Fruit fly (Drosophila melanogaster) whole organism, wandering third instar larva: ENCODE data around the gene Mpi.

Source experiments
- Abd-B ChIP-seq: fragments of >200 bp; optimal IDR thresholded peaks from 2 replicates; lab custom pipeline; 2017; ENCODE audit warnings: missing biosample characterization, missing genetic modification characterization
- CG32264 ChIP-seq: fragments of 200-800 bp; sonication (Bioruptor generic); optimal IDR thresholded peaks from 2 replicates; lab custom pipeline; 2016; ENCODE audit warnings: missing biosample characterization, missing genetic modification characterization
- CG9705 ChIP-seq: fragments of 200-800 bp; sonication (Bioruptor generic); optimal IDR thresholded peaks from 2 replicates; lab custom pipeline; 2018; ENCODE audit warnings: missing biosample characterization, mild to moderate bottlenecking, missing genetic modification characterization
- CrebA ChIP-seq: fragments of 200-800 bp; sonication (Bioruptor generic); optimal IDR thresholded peaks from 2 replicates; lab custom pipeline; 2016; ENCODE audit warnings: missing biosample characterization, mild to moderate bottlenecking, missing genetic modification characterization, borderline replicate concordance
- Dfd ChIP-seq: fragments of >200 bp; optimal IDR thresholded peaks from 2 replicates; lab custom pipeline; 2017; ENCODE audit warnings: missing biosample characterization, missing genetic modification characterization
- Dif ChIP-seq: fragments of 200-275, 200-300 bp; sonication (Bioruptor generic); optimal IDR thresholded peaks from 2 replicates; lab custom pipeline; 2018; ENCODE audit warnings: missing biosample characterization, missing genetic modification characterization; ENCODE audit not compliant: partially characterized antibody
- GATAd ChIP-seq: sonication (Bioruptor generic); optimal IDR thresholded peaks from 2 replicates; lab custom pipeline; 2016; ENCODE audit warnings: missing biosample characterization, missing genetic modification characterization
- HLH106 ChIP-seq: fragments of 200-800 bp; optimal IDR thresholded peaks from 3 replicates; lab custom pipeline; 2019; ENCODE audit warnings: missing biosample characterization, mild to moderate bottlenecking, missing genetic modification characterization, moderate library complexity
- Hnf4 ChIP-seq: fragments of 200-800 bp; sonication (Bioruptor generic); optimal IDR thresholded peaks from 2 replicates; lab custom pipeline; 2016; ENCODE audit warnings: missing biosample characterization, mild to moderate bottlenecking, missing genetic modification characterization
- Hr78 ChIP-seq: fragments of >200 bp; optimal IDR thresholded peaks from 2 replicates; lab custom pipeline; 2017; ENCODE audit warnings: missing biosample characterization, missing genetic modification characterization
- Hr83 ChIP-seq: fragments of 200-300 bp; sonication (Bioruptor generic); optimal IDR thresholded peaks from 2 replicates; lab custom pipeline; 2016; ENCODE audit warnings: missing biosample characterization, mild to moderate bottlenecking, missing genetic modification characterization, moderate library complexity; ENCODE audit not compliant: poor library complexity, severe bottlenecking
- Jra ChIP-seq: sonication (Bioruptor generic); optimal IDR thresholded peaks from 2 replicates; lab custom pipeline; 2016; ENCODE audit warnings: missing biosample characterization, missing genetic modification characterization
- Mio ChIP-seq: sonication (Bioruptor generic); optimal IDR thresholded peaks from 2 replicates; lab custom pipeline; 2016; ENCODE audit warnings: missing biosample characterization, missing genetic modification characterization
- Myc ChIP-seq: fragments of >200 bp; optimal IDR thresholded peaks from 2 replicates; lab custom pipeline; 2017
- N ChIP-seq: fragments of >200 bp; optimal IDR thresholded peaks from 2 replicates; lab custom pipeline; 2018; ENCODE audit warnings: missing biosample characterization, missing external identifiers, missing genetic modification characterization
- OdsH ChIP-seq: fragments of 200-800 bp; sonication (Bioruptor generic); optimal IDR thresholded peaks from 2 replicates; lab custom pipeline; 2016; ENCODE audit warnings: missing biosample characterization, mild to moderate bottlenecking, missing genetic modification characterization
- Rel ChIP-seq, 2 experiments: fragments of 200-800 bp; sonication (Bioruptor generic) in 1 of 2; optimal IDR thresholded peaks; 2 replicates in 1 of 2; 3 replicates in 1 of 2; lab custom pipeline; 2016 to 2019; ENCODE audit warnings: mild to moderate bottlenecking in 2 of 2, missing biosample characterization in 2 of 2, missing genetic modification characterization in 2 of 2, moderate library complexity in 1 of 2
- Sp1 ChIP-seq: fragments of 200-800 bp; sonication (Bioruptor generic); optimal IDR thresholded peaks from 3 replicates; lab custom pipeline; 2019; ENCODE audit warnings: missing biosample characterization, mild to moderate bottlenecking, missing genetic modification characterization, moderate library complexity
- Vsx2 ChIP-seq: fragments of 200-300, 225-300 bp; sonication (Bioruptor generic); optimal IDR thresholded peaks from 2 replicates; lab custom pipeline; 2018; ENCODE audit warnings: missing biosample characterization, missing genetic modification characterization; ENCODE audit not compliant: partially characterized antibody
- br ChIP-seq: fragments of 200-800 bp; sonication (Bioruptor generic); optimal IDR thresholded peaks from 2 replicates; lab custom pipeline; 2016; ENCODE audit warnings: missing biosample characterization, missing genetic modification characterization
- brk ChIP-seq: fragments of 200-800 bp; sonication (Bioruptor generic); optimal IDR thresholded peaks from 2 replicates; lab custom pipeline; 2016; ENCODE audit warnings: missing biosample characterization, mild to moderate bottlenecking, missing genetic modification characterization
- dl ChIP-seq, 2 experiments: fragments of 175-275, 200-275 bp in 1 of 2; fragments of 200-275 bp in 1 of 2; sonication (Bioruptor generic); optimal IDR thresholded peaks; lab custom pipeline; 2018; ENCODE audit warnings: mild to moderate bottlenecking in 2 of 2, missing biosample characterization in 2 of 2, missing genetic modification characterization in 2 of 2, moderate library complexity in 2 of 2; ENCODE audit not compliant: partially characterized antibody in 2 of 2, insufficient read depth in 1 of 2
- dmrt93B ChIP-seq: fragments of 200-800 bp; sonication (Bioruptor generic); optimal IDR thresholded peaks from 2 replicates; lab custom pipeline; 2018; ENCODE audit warnings: missing biosample characterization, mild to moderate bottlenecking, missing genetic modification characterization
- dsf ChIP-seq: sonication (Bioruptor generic); optimal IDR thresholded peaks from 2 replicates; lab custom pipeline; 2016; ENCODE audit warnings: missing biosample characterization, missing genetic modification characterization, borderline replicate concordance
- ey ChIP-seq: fragments of 200-800 bp; sonication (Bioruptor generic); optimal IDR thresholded peaks from 2 replicates; lab custom pipeline; 2016; ENCODE audit warnings: missing biosample characterization, missing genetic modification characterization
- foxo ChIP-seq, 2 experiments: fragments of 200-800 bp; sonication (Bioruptor generic); optimal IDR thresholded peaks; 2 replicates in 1 of 2; 3 replicates in 1 of 2; lab custom pipeline; 2016 to 2017; ENCODE audit warnings: missing biosample characterization in 2 of 2, missing genetic modification characterization in 2 of 2
- fru ChIP-seq: fragments of 200-800 bp; sonication (Bioruptor generic); optimal IDR thresholded peaks from 3 replicates; lab custom pipeline; 2016; ENCODE audit warnings: missing biosample characterization, mild to moderate bottlenecking, missing genetic modification characterization
- h ChIP-seq: fragments of 200-800 bp; sonication (Bioruptor generic); optimal IDR thresholded peaks from 3 replicates; lab custom pipeline; 2016; ENCODE audit warnings: missing biosample characterization, mild to moderate bottlenecking, missing genetic modification characterization
- jim ChIP-seq: fragments of 175-275, 200-325 bp; sonication (Bioruptor generic); optimal IDR thresholded peaks from 2 replicates; lab custom pipeline; 2016; ENCODE audit warnings: missing biosample characterization, mild to moderate bottlenecking, missing genetic modification characterization
- lola ChIP-seq: fragments of >200 bp; optimal IDR thresholded peaks from 2 replicates; lab custom pipeline; 2017; ENCODE audit warnings: missing biosample characterization, missing genetic modification characterization
- pan ChIP-seq: fragments of >200 bp; optimal IDR thresholded peaks from 2 replicates; lab custom pipeline; 2017
- psq ChIP-seq: fragments of 200-800 bp; sonication (Bioruptor generic); optimal IDR thresholded peaks from 3 replicates; lab custom pipeline; 2017; ENCODE audit warnings: missing biosample characterization, mild to moderate bottlenecking, missing genetic modification characterization, moderate library complexity
- rgr ChIP-seq: fragments of 200-800 bp; sonication (Bioruptor generic); optimal IDR thresholded peaks from 3 replicates; lab custom pipeline; 2016; ENCODE audit warnings: missing biosample characterization, mild to moderate bottlenecking, missing genetic modification characterization
- sage ChIP-seq: fragments of 200-800 bp; sonication (Bioruptor generic); optimal IDR thresholded peaks from 2 replicates; lab custom pipeline; 2016; ENCODE audit warnings: missing biosample characterization, mild to moderate bottlenecking, missing genetic modification characterization
- sv ChIP-seq: fragments of 200-800 bp; sonication (Bioruptor generic); optimal IDR thresholded peaks from 3 replicates; lab custom pipeline; 2016; ENCODE audit warnings: missing biosample characterization, missing genetic modification characterization
- tai ChIP-seq: sonication (Bioruptor generic); optimal IDR thresholded peaks from 2 replicates; lab custom pipeline; 2016; ENCODE audit warnings: missing biosample characterization, missing genetic modification characterization
- usp ChIP-seq: fragments of >200 bp; optimal IDR thresholded peaks from 2 replicates; lab custom pipeline; 2017; ENCODE audit warnings: missing biosample characterization, missing genetic modification characterization
- woc ChIP-seq: sonication (Bioruptor generic); optimal IDR thresholded peaks from 2 replicates; lab custom pipeline; 2016; ENCODE audit warnings: missing biosample characterization, mild to moderate bottlenecking, missing genetic modification characterization

Gene Mpi

DNA sequence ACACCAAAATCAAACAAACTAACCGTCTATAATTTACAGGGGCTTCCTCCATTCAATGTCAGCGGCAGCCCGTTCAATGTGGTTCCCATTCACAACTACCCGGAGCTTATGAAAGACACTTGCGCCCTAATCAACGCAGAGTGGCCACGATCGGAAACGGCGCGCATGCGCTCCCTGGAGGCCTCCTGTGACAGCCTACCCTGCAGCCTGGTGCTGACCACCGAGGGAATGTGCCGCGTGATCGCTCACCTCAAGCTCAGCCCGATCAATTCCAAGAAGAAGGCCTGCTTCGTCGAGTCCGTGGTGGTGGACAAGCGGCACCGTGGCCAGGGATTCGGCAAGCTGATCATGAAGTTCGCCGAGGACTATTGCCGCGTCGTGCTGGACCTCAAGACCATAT lies 9.5 kb downstream of the Mpi start, which contains the start of gene MED6:
TSS of gene MED6 (minus strand) at position 101 of the 400 bp plus-strand sequence.
- TF ChIP-seq CrebA (GFP tag; lab: Kevin White, UChicago) (no peak), woc (GFP tag; lab: Kevin White, UChicago) (no peak), br (GFP tag; lab: Kevin White, UChicago) (no peak), Myc (lab: Kevin White, UChicago) (no peak), Rel (GFP tag; optimal IDR thresholded peaks at IDR 0.05; lab: Kevin White, UChicago) (no peak), Rel (tag; optimal IDR thresholded peaks at IDR 0.05; lab: Kevin White, UChicago) (no peak), ey (GFP tag; lab: Kevin White, UChicago) (no peak), dl (GFP tag; optimal IDR thresholded peaks at IDR 0.05; lab: Kevin White, UChicago; ENCODE audit: insufficient read depth in 1 of 2, partially characterized antibody in 2 of 2) (no peak), psq (no peak), Sp1 (no peak), sv (no peak), sage (GFP tag; lab: Kevin White, UChicago) (no peak), usp (GFP tag; lab: Kevin White, UChicago) (no peak), fru (GFP tag; lab: Kevin White, UChicago) (no peak), brk (GFP tag; lab: Kevin White, UChicago) (no peak), Hnf4 (GFP tag; lab: Kevin White, UChicago) (no peak), OdsH (GFP tag; lab: Kevin White, UChicago) (no peak), GATAd (no peak), Dfd (GFP tag; lab: Kevin White, UChicago) (no peak)

- no peak for TF ChIP-seq Jra (GFP tag; lab: Kevin White, UChicago)
- no peak for TF ChIP-seq tai (GFP tag; lab: Kevin White, UChicago)
Observed at dm6 chr3R:9770127-9770526, 10.7 kb downstream of the Mpi start.

DNA sequence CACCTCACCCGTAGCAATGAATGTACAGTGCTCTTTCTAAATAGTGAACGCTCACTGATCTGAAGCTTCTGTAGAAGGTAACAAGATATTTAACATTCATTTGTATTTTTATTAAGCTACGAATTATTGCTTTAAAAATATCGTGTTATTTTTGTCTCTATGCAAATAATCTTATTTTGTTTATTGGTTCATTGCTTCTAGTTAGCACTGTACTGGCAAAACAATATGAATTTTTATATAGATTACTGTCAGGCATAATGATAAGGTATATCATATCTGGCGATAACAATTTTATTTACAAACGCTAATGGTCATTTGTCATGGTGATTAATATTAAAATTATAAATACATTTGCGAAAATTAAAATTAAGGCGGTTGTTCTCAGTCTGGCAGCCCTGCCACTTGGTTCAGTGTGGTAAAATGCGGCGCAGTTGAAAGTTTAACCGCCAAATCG lies 12.1 kb downstream of the Mpi start, which contains the start of gene CG9471:
TSS of gene CG9471 (minus strand) at position 24 of the 454 bp plus-strand sequence.
- TF ChIP-seq Rel (GFP tag; optimal IDR thresholded peaks at IDR 0.05; lab: Kevin White, UChicago) (peak; percentile 89), Rel (tag; optimal IDR thresholded peaks at IDR 0.05; lab: Kevin White, UChicago) (peak; percentile 87), Abd-B (GFP tag; lab: Kevin White, UChicago) (no peak), CG9705 (GFP tag; lab: Kevin White, UChicago) (peak; percentile 88), Jra (GFP tag; lab: Kevin White, UChicago) (peak; percentile 97), woc (GFP tag; lab: Kevin White, UChicago) (peak; percentile 97), brk (GFP tag; lab: Kevin White, UChicago) (no peak), rgr (peak; percentile 99), Dif (no peak), sv (peak; percentile 91), ey (GFP tag; lab: Kevin White, UChicago) (peak; percentile 98), foxo (GFP tag; optimal IDR thresholded peaks at IDR 0.05; lab: Kevin White, UChicago) (peak; percentile 53 to 99), dsf (GFP tag; lab: Kevin White, UChicago) (peak; percentile 87), Sp1 (peak; percentile 96), h (peak; percentile 99), jim (GFP tag; lab: Kevin White, UChicago) (peak; percentile 5), tai (GFP tag; lab: Kevin White, UChicago) (no peak), Mio (GFP tag; lab: Kevin White, UChicago) (peak; percentile 73), Vsx2 (GFP tag; lab: Kevin White, UChicago) (no peak), CG32264 (peak; percentile 92), Dfd (GFP tag; lab: Kevin White, UChicago) (no peak), Hnf4 (GFP tag; lab: Kevin White, UChicago) (peak; percentile 98), fru (GFP tag; lab: Kevin White, UChicago) (peak; percentile 98), Hr78 (GFP tag; lab: Kevin White, UChicago) (no peak), lola (no peak), pan (lab: Kevin White, UChicago) (no peak), HLH106 (tag; lab: Kevin White, UChicago) (peak; percentile 95), sage (GFP tag; lab: Kevin White, UChicago) (peak; percentile 95), dmrt93B (peak; percentile 82), usp (GFP tag; lab: Kevin White, UChicago) (no peak), Myc (lab: Kevin White, UChicago) (no peak), dl (GFP tag; optimal IDR thresholded peaks at IDR 0.05; lab: Kevin White, UChicago; ENCODE audit: insufficient read depth in 1 of 2, partially characterized antibody in 2 of 2) (no peak), N (no peak), OdsH (GFP tag; lab: Kevin White, UChicago) (peak; percentile 98), br (GFP tag; lab: Kevin White, UChicago) (peak; percentile 97), Hr83 (GFP tag; lab: Kevin White, UChicago) (peak; percentile 41), psq (peak; percentile 94), CrebA (GFP tag; lab: Kevin White, UChicago) (no peak), GATAd (peak; percentile 86)
- TF ChIP-seq, all 38 proteins: peak for 24
